Fruit fly (Drosophila melanogaster) whole organism, wandering third instar larva: ENCODE results near the gene sunz.

Experiments used
- Dfd ChIP-seq: fragments of >200 bp; optimal IDR thresholded peaks from 2 replicates; lab custom pipeline; 2017; ENCODE audit warnings: missing biosample characterization, missing genetic modification characterization
- GATAd ChIP-seq: sonication (Bioruptor generic); optimal IDR thresholded peaks from 2 replicates; lab custom pipeline; 2016; ENCODE audit warnings: missing biosample characterization, missing genetic modification characterization
- Hnf4 ChIP-seq: fragments of 200-800 bp; sonication (Bioruptor generic); optimal IDR thresholded peaks from 2 replicates; lab custom pipeline; 2016; ENCODE audit warnings: missing biosample characterization, mild to moderate bottlenecking, missing genetic modification characterization
- N ChIP-seq: fragments of >200 bp; optimal IDR thresholded peaks from 2 replicates; lab custom pipeline; 2018; ENCODE audit warnings: missing biosample characterization, missing external identifiers, missing genetic modification characterization
- OdsH ChIP-seq: fragments of 200-800 bp; sonication (Bioruptor generic); optimal IDR thresholded peaks from 2 replicates; lab custom pipeline; 2016; ENCODE audit warnings: missing biosample characterization, mild to moderate bottlenecking, missing genetic modification characterization
- Vsx2 ChIP-seq: fragments of 200-300, 225-300 bp; sonication (Bioruptor generic); optimal IDR thresholded peaks from 2 replicates; lab custom pipeline; 2018; ENCODE audit warnings: missing biosample characterization, missing genetic modification characterization; ENCODE audit not compliant: partially characterized antibody
- brk ChIP-seq: fragments of 200-800 bp; sonication (Bioruptor generic); optimal IDR thresholded peaks from 2 replicates; lab custom pipeline; 2016; ENCODE audit warnings: missing biosample characterization, mild to moderate bottlenecking, missing genetic modification characterization
- foxo ChIP-seq, 2 experiments: fragments of 200-800 bp; sonication (Bioruptor generic); optimal IDR thresholded peaks; 2 replicates in 1 of 2; 3 replicates in 1 of 2; lab custom pipeline; 2016 to 2017; ENCODE audit warnings: missing biosample characterization in 2 of 2, missing genetic modification characterization in 2 of 2
- lola ChIP-seq: fragments of >200 bp; optimal IDR thresholded peaks from 2 replicates; lab custom pipeline; 2017; ENCODE audit warnings: missing biosample characterization, missing genetic modification characterization
- psq ChIP-seq: fragments of 200-800 bp; sonication (Bioruptor generic); optimal IDR thresholded peaks from 3 replicates; lab custom pipeline; 2017; ENCODE audit warnings: missing biosample characterization, mild to moderate bottlenecking, missing genetic modification characterization, moderate library complexity
- usp ChIP-seq: fragments of >200 bp; optimal IDR thresholded peaks from 2 replicates; lab custom pipeline; 2017; ENCODE audit warnings: missing biosample characterization, missing genetic modification characterization

dm6 chr3R:6640932-6641331 is 11.0 kb downstream of the sunz start, which contains the start of gene CG31286:
- TF ChIP-seq GATAd (GFP tag; lab: Kevin White, UChicago) (no peak), usp (GFP tag; lab: Kevin White, UChicago) (no peak), lola (GFP tag; lab: Kevin White, UChicago) (no peak), N (GFP tag; lab: Kevin White, UChicago) (no peak), Dfd (GFP tag; lab: Kevin White, UChicago) (no peak), brk (GFP tag; lab: Kevin White, UChicago) (no peak), OdsH (GFP tag; lab: Kevin White, UChicago) (no peak), Vsx2 (GFP tag; lab: Kevin White, UChicago) (no peak), Hnf4 (no peak), psq (no peak), foxo (GFP tag; optimal IDR thresholded peaks at IDR 0.05; lab: Kevin White, UChicago) (no peak)
